Fruit fly (Drosophila melanogaster) S2 (cell line): ENCODE measurements around the gene Cby.

Source experiments
- CG8478 ChIP-seq: fragments of >200 bp; optimal IDR thresholded peaks from 2 replicates; lab custom pipeline; 2018
- CTCF ChIP-seq, 2 experiments: fragments of >200 bp; optimal IDR thresholded peaks; 2 replicates each; lab custom pipeline; 2018

DNA sequence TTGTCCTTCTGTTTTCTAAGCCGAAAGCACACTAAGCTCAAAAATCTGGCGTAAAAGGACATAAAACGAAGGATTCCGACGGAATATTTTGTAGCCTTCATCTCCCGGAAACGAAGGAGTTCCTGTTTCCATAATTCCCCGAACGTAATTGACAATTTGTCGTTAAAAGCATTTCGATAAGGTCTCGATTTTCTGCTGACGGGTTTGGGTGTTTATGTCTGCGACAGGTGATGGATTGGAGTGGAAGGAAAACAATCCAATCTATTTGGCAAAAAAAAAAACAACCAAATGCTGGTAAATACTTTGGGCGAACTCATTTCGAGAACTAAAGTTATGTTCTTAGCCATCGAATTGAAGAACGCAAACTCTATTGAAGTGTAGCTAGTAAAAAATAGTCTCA, 21.2 kb upstream of the Cby start, which contains the start of gene Gr93d:
- TF ChIP-seq CG8478 (lab: Kevin White, UChicago) (no peak), CTCF (optimal IDR thresholded peaks at IDR 0.05; lab: Kevin White, UChicago) (no peak)
